Worm (Caenorhabditis elegans) whole organism, L2 larva: Measurements from ENCODE around the gene srg-51.

Experiments
- F13H6.1 ChIP-seq: sonication (generic microtip); optimal IDR thresholded peaks from 2 replicates; lab custom pipeline; 2016; ENCODE audit warnings: missing genetic modification characterization, missing compliant biosample characterization
- ama-1 ChIP-seq: fragments of 150-350 bp; optimal IDR thresholded peaks from 2 replicates; lab custom pipeline; 2018; ENCODE audit warnings: inconsistent platforms
- elt-1 ChIP-seq: fragments of 150-350 bp; optimal IDR thresholded peaks from 2 replicates; lab custom pipeline; 2014; ENCODE audit warnings: missing biosample characterization, missing genetic modification characterization
- gmeb-1 ChIP-seq: fragments of 150-350 bp; optimal IDR thresholded peaks from 2 replicates; lab custom pipeline; 2014; ENCODE audit warnings: missing biosample characterization, missing genetic modification characterization
- nhr-11 ChIP-seq: fragments of 150-350 bp; optimal IDR thresholded peaks from 2 replicates; lab custom pipeline; 2014; ENCODE audit warnings: missing biosample characterization, missing genetic modification characterization
- nhr-237 ChIP-seq: fragments of 150-350 bp; optimal IDR thresholded peaks from 2 replicates; lab custom pipeline; 2014; ENCODE audit warnings: missing biosample characterization, missing genetic modification characterization
- unc-62 ChIP-seq: fragments of 150-350 bp; optimal IDR thresholded peaks from 2 replicates; lab custom pipeline; 2014; ENCODE audit warnings: missing biosample characterization, missing genetic modification reagents, missing genetic modification characterization
- zag-1 ChIP-seq: fragments of 150-350 bp; optimal IDR thresholded peaks from 2 replicates; lab custom pipeline; 2014; ENCODE audit warnings: missing biosample characterization, missing genetic modification characterization

DNA sequence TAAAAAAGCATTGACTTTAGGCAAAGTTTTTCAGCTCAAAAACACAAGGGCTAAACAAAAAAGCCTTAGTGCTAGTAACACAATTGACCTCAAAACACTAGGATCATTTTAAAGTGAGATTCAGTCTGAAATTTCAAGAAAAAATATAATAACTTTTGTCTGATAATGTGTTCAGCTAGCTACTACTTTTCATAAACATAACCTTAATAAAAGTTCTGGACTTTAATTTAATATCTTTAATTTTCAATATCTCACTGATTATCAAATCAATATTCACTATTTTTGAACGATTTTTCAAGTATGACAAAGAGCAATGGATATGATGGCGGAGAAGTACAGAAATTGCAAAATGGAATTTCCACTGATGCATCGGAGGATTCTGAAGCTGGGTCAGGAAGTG lies 26.4 kb downstream of the srg-51 start, which contains the start of gene M199.135:
- no peak for TF ChIP-seq ama-1 (lab: Kevin White, UChicago)
- no peak for TF ChIP-seq gmeb-1 (tag; lab: Kevin White, UChicago)
- no peak for TF ChIP-seq nhr-11
- TF ChIP-seq unc-62 (GFP tag; lab: Kevin White, UChicago) = no peak
- TF ChIP-seq F13H6.1 (tag; lab: Kevin White, UChicago) = no peak
- no peak for TF ChIP-seq zag-1 (tag; lab: Kevin White, UChicago)
- TF ChIP-seq elt-1 (tag; lab: Kevin White, UChicago) = no peak
- TF ChIP-seq nhr-237 = no peak
